Worm (Caenorhabditis elegans) whole organism, late embryonic: ENCODE results near the gene clec-221.

Experiments used
- C08G9.2 ChIP-seq: sonication (generic microtip); optimal IDR thresholded peaks from 2 replicates; lab custom pipeline; 2016; ENCODE audit warnings: mild to moderate bottlenecking, missing genetic modification characterization, moderate library complexity, missing compliant biosample characterization
- C38D4.7 ChIP-seq: fragments of 200-800 bp; sonication (Bioruptor generic); optimal IDR thresholded peaks from 2 replicates; lab custom pipeline; 2018; ENCODE audit warnings: mild to moderate bottlenecking, missing genetic modification characterization, moderate library complexity, missing compliant biosample characterization
- F13H6.1 ChIP-seq: sonication (generic microtip); optimal IDR thresholded peaks from 2 replicates; lab custom pipeline; 2016; ENCODE audit warnings: missing genetic modification characterization, missing compliant biosample characterization
- K09A11.1 ChIP-seq: sonication (generic microtip); optimal IDR thresholded peaks from 2 replicates; lab custom pipeline; 2017; ENCODE audit warnings: antibody characterized with exemption, mild to moderate bottlenecking, missing genetic modification characterization, missing compliant biosample characterization; ENCODE audit not compliant: insufficient read depth
- Y22D7AL.16 ChIP-seq: sonication (generic microtip); optimal IDR thresholded peaks from 2 replicates; lab custom pipeline; 2016; ENCODE audit warnings: missing genetic modification characterization, missing compliant biosample characterization
- ahr-1 ChIP-seq: sonication (generic microtip); optimal IDR thresholded peaks from 2 replicates; lab custom pipeline; 2016; ENCODE audit warnings: missing genetic modification characterization, missing compliant biosample characterization
- ama-1 ChIP-seq: fragments of 150-350 bp; optimal IDR thresholded peaks from 2 replicates; lab custom pipeline; 2014
- ceh-18 ChIP-seq: sonication (generic microtip); optimal IDR thresholded peaks from 2 replicates; lab custom pipeline; 2016; ENCODE audit warnings: missing genetic modification characterization, missing compliant biosample characterization
- ceh-19 ChIP-seq: fragments of 200-800 bp; sonication (Bioruptor generic); optimal IDR thresholded peaks from 2 replicates; lab custom pipeline; 2018; ENCODE audit warnings: mild to moderate bottlenecking, missing genetic modification characterization, missing compliant biosample characterization
- ceh-2 ChIP-seq: sonication (generic microtip); optimal IDR thresholded peaks from 2 replicates; lab custom pipeline; 2016; ENCODE audit warnings: missing genotype, missing genetic modification characterization, missing compliant biosample characterization
- ceh-34 ChIP-seq: sonication (generic microtip); optimal IDR thresholded peaks from 2 replicates; lab custom pipeline; 2016; ENCODE audit warnings: mild to moderate bottlenecking, missing genetic modification characterization, missing compliant biosample characterization
- ceh-45 ChIP-seq: fragments of 200-800 bp; sonication (Bioruptor generic); IDR thresholded peaks from 2 replicates; pipeline ENCODE4 v1.3.6; 2022; ENCODE audit warnings: missing genetic modification reagents, missing genetic modification characterization, missing compliant biosample characterization
- ceh-48 ChIP-seq: sonication (generic microtip); optimal IDR thresholded peaks from 2 replicates; lab custom pipeline; 2016; ENCODE audit warnings: missing genetic modification characterization, inconsistent platforms, missing compliant biosample characterization
- ceh-6 ChIP-seq: fragments of 200-800 bp; sonication (Bioruptor generic); optimal IDR thresholded peaks from 2 replicates; lab custom pipeline; 2018; ENCODE audit warnings: mild to moderate bottlenecking, missing genetic modification characterization, missing compliant biosample characterization
- dve-1 ChIP-seq: sonication (generic microtip); optimal IDR thresholded peaks from 2 replicates; lab custom pipeline; 2017; ENCODE audit warnings: antibody characterized with exemption, mild to moderate bottlenecking, missing genetic modification characterization, missing compliant biosample characterization
- elt-2 ChIP-seq: sonication (generic microtip); optimal IDR thresholded peaks from 2 replicates; lab custom pipeline; 2016; ENCODE audit warnings: missing genetic modification reagents, missing genetic modification characterization, missing compliant biosample characterization
- elt-4 ChIP-seq: sonication (generic microtip); optimal IDR thresholded peaks from 2 replicates; lab custom pipeline; 2016; ENCODE audit warnings: missing genetic modification characterization, missing compliant biosample characterization
- fax-1 ChIP-seq: sonication (generic microtip); optimal IDR thresholded peaks from 2 replicates; lab custom pipeline; 2016; ENCODE audit warnings: missing genotype, missing genetic modification characterization, missing compliant biosample characterization
- fkh-6 ChIP-seq: sonication (generic microtip); optimal IDR thresholded peaks from 2 replicates; lab custom pipeline; 2016; ENCODE audit warnings: missing genetic modification characterization, missing compliant biosample characterization
- gmeb-2 ChIP-seq: sonication (generic microtip); optimal IDR thresholded peaks from 2 replicates; lab custom pipeline; 2016; ENCODE audit warnings: missing genetic modification characterization, inconsistent platforms, missing compliant biosample characterization
- hlh-13 ChIP-seq: fragments of 200-800 bp; sonication (Bioruptor generic); optimal IDR thresholded peaks from 2 replicates; lab custom pipeline; 2018; ENCODE audit warnings: mild to moderate bottlenecking, missing genetic modification characterization, missing compliant biosample characterization
- hlh-15 ChIP-seq: sonication (generic microtip); optimal IDR thresholded peaks from 2 replicates; lab custom pipeline; 2016; ENCODE audit warnings: missing genetic modification characterization, missing compliant biosample characterization
- hlh-8 ChIP-seq: sonication (generic microtip); optimal IDR thresholded peaks from 2 replicates; lab custom pipeline; 2016; ENCODE audit warnings: missing genotype, missing genetic modification characterization, missing compliant biosample characterization
- nfya-1 ChIP-seq: sonication (generic microtip); optimal IDR thresholded peaks from 2 replicates; lab custom pipeline; 2017; ENCODE audit warnings: missing genetic modification characterization, mild to moderate bottlenecking, missing compliant biosample characterization, antibody characterized with exemption, moderate library complexity
- nhr-11 ChIP-seq: fragments of 150-350 bp; optimal IDR thresholded peaks from 2 replicates; lab custom pipeline; 2014; ENCODE audit warnings: missing biosample characterization, missing genetic modification characterization
- npax-4 ChIP-seq: sonication (generic microtip); optimal IDR thresholded peaks from 2 replicates; lab custom pipeline; 2016; ENCODE audit warnings: missing genetic modification characterization, missing compliant biosample characterization
- pag-3 ChIP-seq: sonication (generic microtip); optimal IDR thresholded peaks from 2 replicates; lab custom pipeline; 2016; ENCODE audit warnings: missing compliant biosample characterization, missing genetic modification characterization, borderline replicate concordance
- pat-9 ChIP-seq: fragments of 200-800 bp; sonication (Bioruptor generic); optimal IDR thresholded peaks from 2 replicates; lab custom pipeline; 2018; ENCODE audit warnings: mild to moderate bottlenecking, missing genetic modification characterization, moderate library complexity, missing compliant biosample characterization
- pax-1 ChIP-seq: fragments of 150-350 bp; optimal IDR thresholded peaks from 2 replicates; lab custom pipeline; 2014; ENCODE audit warnings: missing biosample characterization, missing genetic modification characterization
- ref-2 ChIP-seq: sonication (generic microtip); optimal IDR thresholded peaks from 2 replicates; lab custom pipeline; 2016; ENCODE audit warnings: missing genetic modification characterization, missing compliant biosample characterization
- sdc-2 ChIP-seq: sonication (generic microtip); optimal IDR thresholded peaks from 2 replicates; lab custom pipeline; 2016; ENCODE audit warnings: missing genotype, missing genetic modification characterization, missing compliant biosample characterization
- ttx-3 ChIP-seq: sonication (generic microtip); optimal IDR thresholded peaks from 2 replicates; lab custom pipeline; 2016; ENCODE audit warnings: missing genetic modification reagents, missing genetic modification characterization, missing compliant biosample characterization
- unc-3 ChIP-seq, 2 experiments: fragments of 200-800 bp in 1 of 2; sonication (Bioruptor generic) in 1 of 2; sonication (generic microtip) in 1 of 2; conservative IDR thresholded peaks in 1 of 2; optimal IDR thresholded peaks in 1 of 2; 2 replicates each; pipeline versions ENCODE4 v1.3.6 to Lab custom; 2016 to 2022; ENCODE audit warnings: missing compliant biosample characterization in 2 of 2, missing genetic modification characterization in 2 of 2, missing genetic modification reagents in 1 of 2
- unc-55 ChIP-seq: sonication (generic microtip); optimal IDR thresholded peaks from 2 replicates; lab custom pipeline; 2017; ENCODE audit warnings: missing biosample characterization, missing genetic modification reagents, missing genetic modification characterization
- unc-86 ChIP-seq: sonication (generic microtip); optimal IDR thresholded peaks from 2 replicates; lab custom pipeline; 2016; ENCODE audit warnings: missing genetic modification characterization, missing compliant biosample characterization

The clec-221 gene

DNA sequence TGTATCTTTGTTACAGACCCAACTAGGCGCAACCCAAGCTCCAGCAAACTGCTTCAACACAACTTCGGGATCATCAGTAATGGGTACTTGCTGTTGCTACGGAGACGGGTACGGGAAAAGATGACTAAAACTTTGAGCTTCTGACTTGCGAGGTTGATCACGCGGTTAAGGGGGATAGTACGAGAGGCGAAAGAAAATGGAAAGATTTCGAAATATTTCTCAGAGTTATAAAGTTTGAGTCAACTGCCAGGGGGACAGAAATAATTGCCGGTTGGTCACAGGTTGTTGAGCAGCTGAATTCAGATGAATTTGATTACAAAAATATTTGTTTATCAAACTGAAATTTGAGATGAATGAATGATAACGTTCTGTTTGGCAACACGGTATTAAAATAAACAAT lies 28.6 kb downstream of the clec-221 start:
- TF ChIP-seq hlh-15 (tag; lab: Kevin White, UChicago) (no peak), sdc-2 (tag; lab: Kevin White, UChicago) (no peak), ceh-6 (GFP tag; lab: Kevin White, UChicago) (no peak), pat-9 (tag; lab: Kevin White, UChicago) (no peak), F13H6.1 (tag; lab: Kevin White, UChicago) (no peak), unc-3 (GFP tag; conservative IDR thresholded peaks at IDR 0.05; lab: Robert Waterston, UW) (no peak), unc-3 (tag; optimal IDR thresholded peaks at IDR 0.05; lab: Kevin White, UChicago) (no peak), dve-1 (tag; lab: Kevin White, UChicago) (no peak), elt-2 (tag; lab: Kevin White, UChicago) (no peak), hlh-8 (no peak), C08G9.2 (tag; lab: Kevin White, UChicago) (no peak), pag-3 (tag; lab: Kevin White, UChicago) (no peak), npax-4 (tag; lab: Kevin White, UChicago) (no peak), ttx-3 (tag; lab: Kevin White, UChicago) (no peak)

DNA sequence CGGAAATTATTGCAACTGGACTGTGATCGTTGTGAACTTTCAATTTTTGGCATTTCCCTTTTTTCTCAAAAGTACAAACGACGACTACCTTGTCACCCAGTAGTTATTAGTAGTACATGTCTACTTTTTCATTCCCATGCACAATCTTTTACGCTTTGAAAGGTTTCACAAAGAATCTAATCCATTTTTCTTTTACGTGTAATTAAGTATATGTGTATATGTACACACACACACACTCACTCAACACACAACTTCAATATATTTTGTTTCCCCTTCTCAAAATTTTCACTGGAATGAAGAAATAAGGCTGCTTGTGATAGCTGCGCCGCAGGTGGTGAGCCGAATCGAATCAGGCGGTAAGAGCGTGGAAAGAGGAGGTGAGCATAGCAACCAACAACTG lies 29.5 kb downstream of the clec-221 start, which contains the start of gene F58B4.6:
Gene F58B4.6, plus strand, starts transcription at position 301 of the 400 bp plus-strand sequence.
- no peak for TF ChIP-seq F13H6.1 (tag; lab: Kevin White, UChicago)
- no peak for TF ChIP-seq ceh-6 (GFP tag; lab: Kevin White, UChicago)
- no peak for TF ChIP-seq nfya-1 (tag; lab: Kevin White, UChicago)
- no peak for TF ChIP-seq elt-2 (tag; lab: Kevin White, UChicago)
- TF ChIP-seq unc-86 (tag; lab: Kevin White, UChicago) = no peak
- no peak for TF ChIP-seq ceh-19 (GFP tag; lab: Kevin White, UChicago)
- no peak for TF ChIP-seq elt-4
- no peak for TF ChIP-seq gmeb-2
- no peak for TF ChIP-seq ceh-48
- no peak for TF ChIP-seq hlh-13 (GFP tag; lab: Kevin White, UChicago)
- no peak for TF ChIP-seq fkh-6
- TF ChIP-seq, all 69 proteins: peak for 0

DNA sequence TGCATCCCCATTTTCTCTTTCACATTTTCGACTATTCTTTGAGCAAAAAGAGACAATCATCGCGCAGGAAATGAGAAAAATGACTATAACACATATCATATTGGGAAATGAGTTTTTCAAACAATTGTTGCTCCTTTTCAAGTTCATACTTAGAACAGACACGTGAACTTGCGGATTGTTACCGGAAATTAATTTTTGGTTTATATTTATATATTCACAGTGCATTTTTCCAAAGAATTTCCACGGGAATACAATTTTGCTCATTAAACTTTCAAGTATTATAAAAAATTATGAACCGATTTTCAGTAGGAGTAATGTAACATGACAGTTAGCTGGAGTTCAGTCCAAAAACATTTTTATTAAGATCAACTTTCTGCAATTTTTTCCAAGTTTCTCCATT lies 31.0 kb downstream of the clec-221 start, which contains the start of gene F58B4.7:
Gene F58B4.7, minus strand, starts transcription at position 101 of the 400 bp plus-strand sequence.
- TF ChIP-seq unc-55 (GFP tag; lab: Kevin White, UChicago) = no peak
- no peak for TF ChIP-seq Y22D7AL.16 (tag; lab: Kevin White, UChicago)
- no peak for TF ChIP-seq K09A11.1 (tag; lab: Kevin White, UChicago)
- TF ChIP-seq ahr-1 (tag; lab: Kevin White, UChicago) = no peak
- no peak for TF ChIP-seq hlh-15 (tag; lab: Kevin White, UChicago)
- no peak for TF ChIP-seq ceh-18 (tag; lab: Kevin White, UChicago)
- TF ChIP-seq hlh-8 = no peak
- no peak for TF ChIP-seq ceh-34
- no peak for TF ChIP-seq pat-9 (tag; lab: Kevin White, UChicago)
- TF ChIP-seq gmeb-2 = no peak
- TF ChIP-seq elt-2 (tag; lab: Kevin White, UChicago) = no peak

DNA sequence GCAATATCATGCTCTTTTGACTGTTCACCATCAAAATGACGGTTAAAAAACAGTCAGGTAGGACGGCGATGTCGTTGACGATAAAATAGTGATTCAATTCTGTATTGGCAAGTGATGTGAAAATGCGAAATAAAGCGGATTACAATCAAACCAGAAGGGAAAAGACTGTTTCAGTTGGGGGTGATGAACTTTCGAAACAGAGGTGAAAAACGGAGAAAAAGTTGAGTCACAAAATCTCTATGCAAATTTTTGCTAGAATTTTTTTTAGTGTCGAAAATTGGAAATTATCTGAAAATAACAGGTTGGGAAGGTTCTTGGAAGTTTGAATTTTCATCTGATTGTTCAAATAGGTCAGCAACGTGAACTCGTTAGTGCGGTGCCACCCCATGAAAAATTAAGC lies 32.5 kb downstream of the clec-221 start, which contains the start of gene nas-31:
Gene nas-31, minus strand, starts transcription at position 101 of the 400 bp plus-strand sequence.
- TF ChIP-seq ceh-48 = no peak
- no peak for TF ChIP-seq ceh-2 (tag; lab: Kevin White, UChicago)
- TF ChIP-seq nhr-11 (tag; lab: Kevin White, UChicago) = no peak
- no peak for TF ChIP-seq ama-1 (lab: Kevin White, UChicago)
- TF ChIP-seq fax-1 (tag; lab: Kevin White, UChicago) = no peak
- no peak for TF ChIP-seq C38D4.7 (GFP tag; lab: Kevin White, UChicago)
- TF ChIP-seq ref-2 (tag; lab: Kevin White, UChicago) = no peak
- TF ChIP-seq ceh-45 (GFP tag; lab: Robert Waterston, UW) = no peak
- TF ChIP-seq pax-1 (tag; lab: Kevin White, UChicago) = no peak
